Fruit fly (Drosophila melanogaster) whole organism, prepupa: Measurements from ENCODE around the gene Ubc84D.

ENCODE experiments used
- CG11762 ChIP-seq: fragments of 200-800 bp; sonication (Bioruptor generic); optimal IDR thresholded peaks from 3 replicates; lab custom pipeline; 2016; ENCODE audit warnings: missing biosample characterization, missing genetic modification characterization; ENCODE audit not compliant: insufficient read depth
- CG6163 ChIP-seq: fragments of 200-800 bp; sonication (Bioruptor generic); IDR thresholded peaks from 3 replicates; pipeline ENCODE4 v1.3.6; 2022; ENCODE audit warnings: missing biosample characterization, missing genetic modification characterization
- CG6276 ChIP-seq: fragments of 200-800 bp; sonication (Bioruptor generic); optimal IDR thresholded peaks from 2 replicates; lab custom pipeline; 2017; ENCODE audit warnings: missing biosample characterization, mild to moderate bottlenecking, missing genetic modification characterization
- CG6854 ChIP-seq: fragments of 200-800 bp; sonication (Bioruptor generic); optimal IDR thresholded peaks from 2 replicates; lab custom pipeline; 2017; ENCODE audit warnings: missing biosample characterization, mild to moderate bottlenecking, missing genetic modification characterization
- Eip78C ChIP-seq: fragments of 200-800 bp; sonication (Bioruptor generic); peaks from one replicate; lab custom pipeline; 2016; ENCODE audit warnings: missing biosample characterization, missing genetic modification characterization
- Hr38 ChIP-seq: sonication (Bioruptor generic); optimal IDR thresholded peaks from 2 replicates; lab custom pipeline; 2016; ENCODE audit warnings: missing biosample characterization, missing genetic modification characterization
- Hr39 ChIP-seq: fragments of 200-800 bp; sonication (Bioruptor generic); optimal IDR thresholded peaks from 2 replicates; lab custom pipeline; 2016; ENCODE audit warnings: missing biosample characterization, missing genetic modification characterization
- dsx ChIP-seq: fragments of 200-800 bp; optimal IDR thresholded peaks from 3 replicates; lab custom pipeline; 2019; ENCODE audit warnings: missing biosample characterization, mild to moderate bottlenecking, missing genetic modification characterization, moderate library complexity; ENCODE audit not compliant: poor library complexity, severe bottlenecking

DNA sequence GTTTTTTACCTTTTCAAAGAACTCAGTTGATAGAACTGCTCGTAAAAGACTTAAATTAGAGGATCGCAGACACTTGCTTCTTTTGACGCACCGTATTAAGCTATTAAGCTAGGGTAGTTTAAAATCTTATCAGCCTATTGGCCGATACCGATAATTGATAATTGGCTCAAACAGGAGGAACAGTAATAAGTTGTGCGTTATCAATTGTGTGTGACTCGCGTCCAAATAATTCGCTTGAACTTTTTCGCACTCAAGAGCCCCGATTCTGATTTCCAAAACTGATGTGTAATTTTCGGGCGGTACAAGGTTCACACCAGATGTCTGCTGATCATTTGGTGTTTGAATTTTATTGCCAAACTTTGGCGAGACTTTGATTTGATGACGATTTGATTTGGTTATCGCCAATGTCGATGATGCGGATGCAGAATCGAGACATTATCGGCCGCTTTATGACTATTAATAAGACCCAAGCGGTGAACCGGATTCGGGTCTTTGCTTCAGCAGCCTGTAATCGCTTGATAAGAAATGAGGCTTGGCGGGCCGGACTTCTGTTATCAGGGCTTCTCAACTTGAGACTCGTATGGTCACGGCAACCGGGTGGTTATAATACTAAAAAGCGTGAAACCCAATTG is 4.9 kb downstream of the Ubc84D start:
- TF ChIP-seq CG6276 (no peak), CG6854 (no peak), Hr38 (GFP tag; lab: Kevin White, UChicago) (no peak), Eip78C (no peak), CG6163 (GFP tag; lab: Robert Waterston, UW) (no peak), CG11762 (GFP tag; lab: Kevin White, UChicago) (no peak), dsx (GFP tag; lab: Kevin White, UChicago) (no peak), Hr39 (GFP tag; lab: Kevin White, UChicago) (no peak)
